Worm (Caenorhabditis elegans) whole organism, L4 larva: ENCODE results near the gene otub-3.

Experiments used
- duxl-1 ChIP-seq: sonication (generic microtip); optimal IDR thresholded peaks from 2 replicates; lab custom pipeline; 2016; ENCODE audit warnings: mild to moderate bottlenecking, missing genetic modification characterization, moderate library complexity, missing compliant biosample characterization; ENCODE audit not compliant: poor library complexity
- nhr-237 ChIP-seq: sonication (generic microtip); optimal IDR thresholded peaks from 2 replicates; lab custom pipeline; 2017; ENCODE audit warnings: missing biosample characterization, missing genetic modification characterization
- sdz-12 ChIP-seq: fragments of 200-800 bp; sonication (Bioruptor generic); optimal IDR thresholded peaks from 2 replicates; lab custom pipeline; 2018; ENCODE audit warnings: mild to moderate bottlenecking, missing genetic modification characterization, missing compliant biosample characterization
- ztf-11 ChIP-seq: fragments of 150-350 bp; optimal IDR thresholded peaks from 2 replicates; lab custom pipeline; 2014; ENCODE audit warnings: missing biosample characterization, missing genetic modification characterization

DNA sequence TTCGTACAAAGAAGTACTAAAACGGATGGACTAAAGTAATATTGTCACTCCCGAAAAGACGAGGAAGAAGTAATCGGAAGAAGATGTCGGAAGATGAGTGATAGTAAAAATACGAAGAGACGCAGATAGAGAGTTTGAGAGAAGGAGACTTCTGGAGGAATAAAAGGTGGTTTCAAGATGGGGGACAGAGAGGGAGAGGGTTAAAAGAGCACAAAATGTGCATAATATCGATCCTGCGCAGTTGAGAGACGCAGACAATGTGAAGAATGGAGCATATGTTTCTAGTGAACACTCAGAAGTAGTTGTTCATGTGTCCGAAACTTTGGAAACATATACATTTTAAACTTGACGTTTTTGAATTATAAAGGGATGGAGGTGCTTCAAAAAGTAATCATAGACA lies 34.5 kb downstream of the otub-3 start:
- TF ChIP-seq duxl-1 (tag; lab: Kevin White, UChicago) (no peak), nhr-237 (tag; lab: Kevin White, UChicago) (no peak), sdz-12 (GFP tag; lab: Kevin White, UChicago) (no peak), ztf-11 (no peak)
